Fruit fly (Drosophila melanogaster): ENCODE data around the gene CG10680.

CG10680 gene

DNA sequence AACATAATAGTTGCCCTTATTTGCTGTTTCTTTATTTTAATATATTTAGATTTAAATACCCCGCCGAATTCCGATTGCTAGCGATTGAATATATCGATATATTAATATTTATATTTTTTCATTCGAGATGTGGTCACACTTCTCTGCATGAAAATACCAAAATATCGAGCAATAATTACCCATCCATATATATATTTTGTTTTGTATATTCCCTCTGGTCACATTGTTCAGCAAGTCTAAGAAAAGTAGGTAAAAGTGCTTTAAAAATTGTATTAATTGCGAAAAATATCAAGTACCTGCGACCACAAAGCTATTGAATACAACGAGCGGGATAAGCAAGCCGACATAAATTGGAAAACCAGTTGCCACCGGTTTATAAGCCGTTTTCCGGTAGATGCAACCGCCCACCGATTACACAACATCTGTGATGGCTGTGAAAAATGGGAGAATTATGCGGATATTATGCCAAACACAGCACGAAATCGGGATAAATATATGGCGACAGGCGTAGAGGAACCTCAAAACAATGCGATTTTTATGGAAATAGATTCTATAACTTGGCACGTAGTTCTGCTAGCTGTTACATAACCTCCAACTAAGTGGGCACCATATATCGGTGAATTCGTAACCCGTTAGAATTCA, 5.3 kb upstream of the CG10680 start, which contains the start of gene COX4 (continued):
- TF ChIP-seq CG10267 (tag; optimal IDR thresholded peaks at IDR 0.05): peak; percentile 67
- no peak for TF ChIP-seq ro (GFP tag; IDR thresholded peaks at IDR 0.05)
- TF ChIP-seq CG15514 (GFP tag; optimal IDR thresholded peaks at IDR 0.05): peak; percentile 24
- no peak for TF ChIP-seq CG3407 (GFP tag; optimal IDR thresholded peaks at IDR 0.05)
- TF ChIP-seq gfzf (GFP tag; optimal IDR thresholded peaks at IDR 0.05): peak; percentile 69
- peak; percentile 97 for TF ChIP-seq Dp (GFP tag; optimal IDR thresholded peaks at IDR 0.05)
- peak; percentile 68 for TF ChIP-seq Sry-δ (GFP tag; optimal IDR thresholded peaks at IDR 0.05)
- TF ChIP-seq kah (GFP tag; optimal IDR thresholded peaks at IDR 0.05): no peak
- no peak for TF ChIP-seq dati (GFP tag; IDR thresholded peaks at IDR 0.05)
- TF ChIP-seq Nf-YC (tag; optimal IDR thresholded peaks at IDR 0.05): no peak
- TF ChIP-seq CG14710 (tag; optimal IDR thresholded peaks at IDR 0.05): peak; percentile 98
- peak; percentile 78 for TF ChIP-seq BEAF-32 (GFP tag; optimal IDR thresholded peaks at IDR 0.05)
- TF ChIP-seq CG2116 (GFP tag; optimal IDR thresholded peaks at IDR 0.05): peak; percentile 75
- no peak for TF ChIP-seq CHES-1-like (GFP tag; optimal IDR thresholded peaks at IDR 0.05)
- TF ChIP-seq CG4617 (GFP tag; optimal IDR thresholded peaks at IDR 0.05; ENCODE audit: borderline replicate concordance): peak; percentile 26
- no peak for TF ChIP-seq CG3847 (GFP tag; IDR thresholded peaks at IDR 0.05)
- no peak for TF ChIP-seq CG12071 (GFP tag; optimal IDR thresholded peaks at IDR 0.05)
- TF ChIP-seq MBD-R2 (GFP tag; IDR thresholded peaks at IDR 0.05): peak; percentile 36
- TF ChIP-seq CG15601 (tag; optimal IDR thresholded peaks at IDR 0.05): peak; percentile 48
- peak; percentile 69 for TF ChIP-seq trem (tag; optimal IDR thresholded peaks at IDR 0.05)
- TF ChIP-seq HmgZ (tag; optimal IDR thresholded peaks at IDR 0.05): peak; percentile 30
- no peak for TF ChIP-seq D (optimal IDR thresholded peaks at IDR 0.05)
- TF ChIP-seq D (GFP tag; optimal IDR thresholded peaks at IDR 0.05): no peak
- peak; percentile 4 for TF ChIP-seq CG17359 (tag; optimal IDR thresholded peaks at IDR 0.05)
- TF ChIP-seq CG3995 (GFP tag; optimal IDR thresholded peaks at IDR 0.05): peak; percentile 18
- TF ChIP-seq tap (tag; optimal IDR thresholded peaks at IDR 0.05): peak; percentile 13
- TF ChIP-seq sna (GFP tag; IDR thresholded peaks at IDR 0.05; ENCODE audit: partially characterized antibody): peak; percentile 22
- TF ChIP-seq HLH4C (GFP tag; IDR thresholded peaks at IDR 0.05; ENCODE audit: partially characterized antibody): peak; percentile 61
- TF ChIP-seq luna (GFP tag; optimal IDR thresholded peaks at IDR 0.05): no peak
- peak; percentile 33 for TF ChIP-seq CG2129 (GFP tag; IDR thresholded peaks at IDR 0.05; ENCODE audit: partially characterized antibody)
- TF ChIP-seq Ets65A (GFP tag): no peak
- no peak for TF ChIP-seq CG5953 (GFP tag; IDR thresholded peaks at IDR 0.05)
- peak; percentile 32; the same call in 1 of the 3 replicates for TF ChIP-seq zen2 (GFP tag; IDR thresholded peaks at IDR 0.05; ENCODE audit: partially characterized antibody)
- TF ChIP-seq exex (tag; optimal IDR thresholded peaks at IDR 0.05): peak; percentile 21
- TF ChIP-seq Dll (GFP tag; IDR thresholded peaks at IDR 0.05; ENCODE audit: partially characterized antibody): peak; percentile 73
- no peak for TF ChIP-seq scrt (GFP tag; optimal IDR thresholded peaks at IDR 0.05)
- peak; percentile 79 for TF ChIP-seq amos (GFP tag; IDR thresholded peaks at IDR 0.05; ENCODE audit: partially characterized antibody)
- no peak for TF ChIP-seq dmrt11E (tag; optimal IDR thresholded peaks at IDR 0.05)
- TF ChIP-seq CG17912 (GFP tag; optimal IDR thresholded peaks at IDR 0.05): no peak
- TF ChIP-seq ttk (GFP tag; IDR thresholded peaks at IDR 0.05): no peak
- TF ChIP-seq CG12659 (GFP tag; optimal IDR thresholded peaks at IDR 0.05): peak; percentile 44
- TF ChIP-seq zen (tag; optimal IDR thresholded peaks at IDR 0.05): peak; percentile 71
- peak; percentile 57; the same call in 2 of the 3 replicates for TF ChIP-seq CG7963 (GFP tag; IDR thresholded peaks at IDR 0.05; ENCODE audit: partially characterized antibody)
- peak; percentile 77 for TF ChIP-seq knrl (GFP tag; IDR thresholded peaks at IDR 0.05; ENCODE audit: partially characterized antibody)
- TF ChIP-seq tna (GFP tag; IDR thresholded peaks at IDR 0.05; ENCODE audit: partially characterized antibody): peak; percentile 33; the same call in 1 of the 2 replicates
- peak; percentile 27 for TF ChIP-seq gsb-n (tag; optimal IDR thresholded peaks at IDR 0.05)
- peak; percentile 8 for TF ChIP-seq PHDP (tag; optimal IDR thresholded peaks at IDR 0.05)
- TF ChIP-seq cad (GFP tag; optimal IDR thresholded peaks at IDR 0.05): no peak

Data from whole organism, embryonic.